Worm (Caenorhabditis elegans): ENCODE measurements around the gene nlp-52.

Gene nlp-52

ce11 chrIII:764404-764803 lies 2.8 kb downstream of the nlp-52 start (continued):
- TF ChIP-seq lin-35 (GFP tag; optimal IDR thresholded peaks at IDR 0.05) (peak in 1 of 2 experiments; percentile 15), fkh-4 (tag; optimal IDR thresholded peaks at IDR 0.05; ENCODE audit: borderline replicate concordance) (no peak), unc-62 (GFP tag; optimal IDR thresholded peaks at IDR 0.05) (no peak), hlh-4 (tag; optimal IDR thresholded peaks at IDR 0.05) (no peak), nhr-20 (tag; optimal IDR thresholded peaks at IDR 0.05) (no peak), lin-39 (tag; optimal IDR thresholded peaks at IDR 0.05) (no peak), ces-1 (GFP tag; optimal IDR thresholded peaks at IDR 0.05) (no peak), tlp-1 (tag; optimal IDR thresholded peaks at IDR 0.05) (no peak), blmp-1 (tag; optimal IDR thresholded peaks at IDR 0.05) (no peak), sup-37 (GFP tag; optimal IDR thresholded peaks at IDR 0.05) (no peak)

ce11 chrIII:764884-765283 lies 3.3 kb downstream of the nlp-52 start, which contains the start of gene ptl-1:
TSS of gene ptl-1 (plus strand) at chrIII:765184.
- no peak for TF ChIP-seq ztf-4 (tag; optimal IDR thresholded peaks at IDR 0.05)
- TF ChIP-seq mdl-1 (tag; optimal IDR thresholded peaks at IDR 0.05): no peak
- no peak for TF ChIP-seq C04F5.9 (tag; optimal IDR thresholded peaks at IDR 0.05)
- TF ChIP-seq unc-62 (GFP tag; optimal IDR thresholded peaks at IDR 0.05): no peak
- TF ChIP-seq lsy-2 (tag; optimal IDR thresholded peaks at IDR 0.05): no peak
- TF ChIP-seq mef-2 (tag; optimal IDR thresholded peaks at IDR 0.05): no peak
- TF ChIP-seq ceh-90 (tag; optimal IDR thresholded peaks at IDR 0.05): no peak
- no peak for TF ChIP-seq nhr-20 (tag; optimal IDR thresholded peaks at IDR 0.05)
- TF ChIP-seq unc-98 (GFP tag; IDR thresholded peaks at IDR 0.05): no peak
- TF ChIP-seq unc-130 (tag; optimal IDR thresholded peaks at IDR 0.05): no peak
- no peak for TF ChIP-seq pag-3 (tag; optimal IDR thresholded peaks at IDR 0.05; ENCODE audit: borderline replicate concordance, insufficient read depth)
- TF ChIP-seq snu-23 (GFP tag; optimal IDR thresholded peaks at IDR 0.05): no peak

ce11 chrIII:768528-768927 lies 7.0 kb downstream of the nlp-52 start:
- no peak for TF ChIP-seq alr-1 (tag; optimal IDR thresholded peaks at IDR 0.05; ENCODE audit: borderline replicate concordance)
- TF ChIP-seq nhr-19 (GFP tag; conservative IDR thresholded peaks at IDR 0.05): no peak
- TF ChIP-seq nhr-12 (tag; optimal IDR thresholded peaks at IDR 0.05): no peak
- peak; percentile 17 for TF ChIP-seq ceh-8 (GFP tag; optimal IDR thresholded peaks at IDR 0.05)
- no peak for TF ChIP-seq unc-98 (GFP tag; IDR thresholded peaks at IDR 0.05)

ce11 chrIII:770958-771357 lies 9.4 kb downstream of the nlp-52 start, which contains the start of gene tpst-2:
TSS of gene tpst-2 (plus strand) at chrIII:771258.
- TF ChIP-seq blmp-1 (tag; optimal IDR thresholded peaks at IDR 0.05) (no peak), zag-1 (tag; optimal IDR thresholded peaks at IDR 0.05) (no peak), ceh-63 (GFP tag; optimal IDR thresholded peaks at IDR 0.05) (no peak), sox-4 (tag; optimal IDR thresholded peaks at IDR 0.05) (no peak), dpl-1 (GFP tag; optimal IDR thresholded peaks at IDR 0.05) (no peak), snu-23 (GFP tag; optimal IDR thresholded peaks at IDR 0.05) (no peak), hlh-4 (tag; optimal IDR thresholded peaks at IDR 0.05) (no peak), Y116A8C.19 (tag; optimal IDR thresholded peaks at IDR 0.05; ENCODE audit: borderline replicate concordance) (no peak), nhr-85 (tag) (no peak), snpc-4 (tag; optimal IDR thresholded peaks at IDR 0.05) (no peak), hpl-2 (GFP tag; optimal IDR thresholded peaks at IDR 0.05) (no peak), xbp-1 (tag; optimal IDR thresholded peaks at IDR 0.05) (no peak), fkh-8 (tag; optimal IDR thresholded peaks at IDR 0.05) (no peak), tbx-2 (tag; optimal IDR thresholded peaks at IDR 0.05) (no peak), unc-30 (tag; optimal IDR thresholded peaks at IDR 0.05) (no peak), ceh-82 (tag; optimal IDR thresholded peaks at IDR 0.05) (no peak)
